Fruit fly (Drosophila melanogaster) whole organism, embryonic: Measurements from ENCODE around the gene CG33489.

Experiments
- Aef1 ChIP-seq: fragments of 200-800 bp; sonication (Bioruptor generic); IDR thresholded peaks from 3 replicates; pipeline ENCODE4 v1.3.6; 2022; ENCODE audit warnings: missing biosample characterization, missing genetic modification characterization
- Asciz ChIP-seq: fragments of 200-800 bp; sonication (Bioruptor generic); optimal IDR thresholded peaks from 2 replicates; lab custom pipeline; 2017; ENCODE audit warnings: missing biosample characterization, mild to moderate bottlenecking, missing genetic modification characterization, missing genetic modification reagents
- CG10274 ChIP-seq: fragments of 200-800 bp; sonication (Bioruptor generic); optimal IDR thresholded peaks from 3 replicates; lab custom pipeline; 2017; ENCODE audit warnings: missing biosample characterization, mild to moderate bottlenecking, missing genetic modification characterization
- CG10462 ChIP-seq: fragments of 200-800 bp; sonication (Bioruptor generic); optimal IDR thresholded peaks from 2 replicates; lab custom pipeline; 2016; ENCODE audit warnings: missing biosample characterization, missing genetic modification characterization
- CG11093 ChIP-seq: fragments of 200-800 bp; sonication (Bioruptor generic); IDR thresholded peaks from 3 replicates; pipeline ENCODE4 v1.3.6; 2022; ENCODE audit warnings: missing biosample characterization, missing genetic modification characterization
- CG11560 ChIP-seq: fragments of 200-800 bp; sonication (Bioruptor generic); IDR thresholded peaks from 3 replicates; pipeline ENCODE4 v1.3.6; 2022; ENCODE audit warnings: missing biosample characterization, missing genetic modification characterization
- CG11723 ChIP-seq: fragments of 200-800 bp; sonication (Bioruptor generic); optimal IDR thresholded peaks from 2 replicates; lab custom pipeline; 2017; ENCODE audit warnings: missing biosample characterization, mild to moderate bottlenecking, missing genetic modification characterization
- CG12769 ChIP-seq: fragments of 200-800 bp; sonication (Bioruptor generic); optimal IDR thresholded peaks from 2 replicates; lab custom pipeline; 2019; ENCODE audit warnings: missing biosample characterization, mild to moderate bottlenecking, missing genetic modification characterization, moderate library complexity
- CG13296 ChIP-seq: fragments of 200-800 bp; sonication (Bioruptor generic); optimal IDR thresholded peaks from 3 replicates; lab custom pipeline; 2018; ENCODE audit warnings: missing biosample characterization, mild to moderate bottlenecking, missing genetic modification characterization
- CG15269 ChIP-seq: fragments of 200-800 bp; sonication (Bioruptor generic); optimal IDR thresholded peaks from 2 replicates; lab custom pipeline; 2018; ENCODE audit warnings: missing biosample characterization, mild to moderate bottlenecking, missing genetic modification characterization, moderate library complexity
- CG18599 ChIP-seq: fragments of 200-800 bp; sonication (Bioruptor generic); optimal IDR thresholded peaks from 3 replicates; lab custom pipeline; 2017; ENCODE audit warnings: missing biosample characterization, missing genetic modification characterization, mild to moderate bottlenecking, moderate library complexity, missing genetic modification reagents
- CG2116 ChIP-seq: fragments of 200-800 bp; sonication (Bioruptor generic); optimal IDR thresholded peaks from 3 replicates; lab custom pipeline; 2018; ENCODE audit warnings: missing biosample characterization, mild to moderate bottlenecking, missing genetic modification characterization
- CG2120 ChIP-seq: fragments of 200-800 bp; sonication (Bioruptor generic); optimal IDR thresholded peaks from 3 replicates; lab custom pipeline; 2016; ENCODE audit warnings: missing biosample characterization, missing genetic modification characterization
- CG2678 ChIP-seq: fragments of 200-800 bp; sonication (Bioruptor generic); optimal IDR thresholded peaks from 3 replicates; lab custom pipeline; 2019; ENCODE audit warnings: missing biosample characterization, mild to moderate bottlenecking, missing genetic modification characterization, moderate library complexity
- CG3281 ChIP-seq: fragments of 200-800 bp; sonication (Bioruptor generic); optimal IDR thresholded peaks from 3 replicates; lab custom pipeline; 2017; ENCODE audit warnings: missing biosample characterization, mild to moderate bottlenecking, missing genetic modification characterization
- CG3995 ChIP-seq: fragments of 200-800 bp; sonication (Bioruptor generic); optimal IDR thresholded peaks from 3 replicates; lab custom pipeline; 2016; ENCODE audit warnings: missing biosample characterization, missing genetic modification characterization
- CG4360 ChIP-seq: fragments of 200-800 bp; sonication (Bioruptor generic); IDR thresholded peaks from 2 replicates; pipeline ENCODE4 v1.3.6; 2022; ENCODE audit warnings: missing biosample characterization, missing genetic modification characterization
- CG7556 ChIP-seq: fragments of 200-800 bp; sonication (Bioruptor generic); optimal IDR thresholded peaks from 2 replicates; lab custom pipeline; 2017; ENCODE audit warnings: missing biosample characterization, mild to moderate bottlenecking, missing genetic modification characterization
- CG9932 ChIP-seq: fragments of 200-800 bp; sonication (Bioruptor generic); IDR thresholded peaks from 2 replicates; pipeline ENCODE4 v1.3.6; 2022; ENCODE audit warnings: missing biosample characterization, missing genetic modification characterization
- CTCF ChIP-seq: fragments of 200-800 bp; sonication (Bioruptor generic); optimal IDR thresholded peaks from 2 replicates; lab custom pipeline; 2017; ENCODE audit warnings: missing biosample characterization, mild to moderate bottlenecking, missing genetic modification characterization, moderate library complexity
- CoRest ChIP-seq: fragments of 200-800 bp; sonication (Bioruptor generic); optimal IDR thresholded peaks from 3 replicates; lab custom pipeline; 2018; ENCODE audit warnings: missing biosample characterization, mild to moderate bottlenecking, missing genetic modification characterization, moderate library complexity
- Eip74EF ChIP-seq, 2 experiments: fragments of 200-800 bp in 1 of 2; fragments of >200 bp in 1 of 2; sonication (Bioruptor generic) in 1 of 2; optimal IDR thresholded peaks; 2 replicates each; lab custom pipeline; 2017 to 2019; ENCODE audit warnings: missing biosample characterization in 2 of 2, missing genetic modification characterization in 2 of 2, mild to moderate bottlenecking in 1 of 2, moderate library complexity in 1 of 2
- Hmr ChIP-seq: fragments of 200-800 bp; sonication (Bioruptor generic); optimal IDR thresholded peaks from 3 replicates; lab custom pipeline; 2017; ENCODE audit warnings: mild to moderate bottlenecking, missing biosample characterization, missing genetic modification reagents, missing genetic modification characterization
- Hr39 ChIP-seq: fragments of >200 bp; optimal IDR thresholded peaks from 2 replicates; lab custom pipeline; 2017
- Hr78 ChIP-seq, 2 experiments: fragments of 200-800 bp in 1 of 2; fragments of >200 bp in 1 of 2; sonication (Bioruptor generic) in 1 of 2; optimal IDR thresholded peaks; 2 replicates each; lab custom pipeline; 2017 to 2019; ENCODE audit warnings: missing biosample characterization in 2 of 2, missing genetic modification characterization in 2 of 2, mild to moderate bottlenecking in 1 of 2, moderate library complexity in 1 of 2
- MBD-R2 ChIP-seq: fragments of 200-800 bp; sonication (Bioruptor generic); IDR thresholded peaks from 2 replicates; pipeline ENCODE4 v1.3.6; 2022; ENCODE audit warnings: missing biosample characterization, missing genetic modification characterization
- Meics ChIP-seq: fragments of 200-800 bp; sonication (Bioruptor generic); optimal IDR thresholded peaks from 2 replicates; lab custom pipeline; 2017; ENCODE audit warnings: missing biosample characterization, mild to moderate bottlenecking, missing genetic modification characterization
- Mrtf ChIP-seq: fragments of 200-800 bp; sonication (Bioruptor generic); IDR thresholded peaks from 3 replicates; pipeline ENCODE4 v1.3.6; 2022; ENCODE audit warnings: missing biosample characterization, missing genetic modification characterization
- NFAT ChIP-seq: fragments of 200-800 bp; sonication (Bioruptor generic); IDR thresholded peaks from 2 replicates; pipeline ENCODE4 v1.3.6; 2022; ENCODE audit warnings: missing biosample characterization, missing genetic modification characterization
- NK7.1 ChIP-seq: fragments of 200-800 bp; sonication (Bioruptor generic); optimal IDR thresholded peaks from 3 replicates; lab custom pipeline; 2016; ENCODE audit warnings: missing biosample characterization, missing genetic modification characterization
- Sry-δ ChIP-seq: fragments of 200-800 bp; sonication (Bioruptor generic); optimal IDR thresholded peaks from 2 replicates; lab custom pipeline; 2016; ENCODE audit warnings: missing biosample characterization, missing genetic modification characterization
- Vsx1 ChIP-seq: fragments of 200-800 bp; sonication (Bioruptor generic); optimal IDR thresholded peaks from 2 replicates; lab custom pipeline; 2017; ENCODE audit warnings: missing biosample characterization, mild to moderate bottlenecking, missing genetic modification characterization, missing genetic modification reagents
- bab2 ChIP-seq: fragments of 200-800 bp; sonication (Bioruptor generic); optimal IDR thresholded peaks from 2 replicates; lab custom pipeline; 2016; ENCODE audit warnings: missing biosample characterization, missing genetic modification characterization
- bsh ChIP-seq, 2 experiments: fragments of 200-800 bp; sonication (Bioruptor generic); optimal IDR thresholded peaks; 2 replicates each; lab custom pipeline; 2017 to 2018; ENCODE audit warnings: mild to moderate bottlenecking in 2 of 2, missing biosample characterization in 2 of 2, missing genetic modification characterization in 2 of 2, moderate library complexity in 1 of 2
- chm ChIP-seq: fragments of 200-800 bp; sonication (Bioruptor generic); IDR thresholded peaks from 2 replicates; pipeline ENCODE4 v1.3.6; 2022; ENCODE audit warnings: missing biosample characterization, missing genetic modification characterization
- fd3F ChIP-seq: fragments of 200-800 bp; sonication (Bioruptor generic); optimal IDR thresholded peaks from 2 replicates; lab custom pipeline; 2018; ENCODE audit warnings: missing biosample characterization, mild to moderate bottlenecking, missing genetic modification characterization, moderate library complexity
- grau ChIP-seq: fragments of 200-800 bp; optimal IDR thresholded peaks from 3 replicates; lab custom pipeline; 2019; ENCODE audit warnings: missing biosample characterization, mild to moderate bottlenecking, missing genetic modification characterization, moderate library complexity
- her ChIP-seq: fragments of 200-800 bp; sonication (Bioruptor generic); optimal IDR thresholded peaks from 2 replicates; lab custom pipeline; 2016; ENCODE audit warnings: missing biosample characterization, missing genetic modification characterization
- klu ChIP-seq: fragments of 200-800 bp; sonication (Bioruptor generic); IDR thresholded peaks from 2 replicates; pipeline ENCODE4 v1.3.6; 2022; ENCODE audit warnings: missing biosample characterization, missing genetic modification characterization
- ranshi ChIP-seq: fragments of 200-800 bp; sonication (Bioruptor generic); IDR thresholded peaks from 2 replicates; pipeline ENCODE4 v1.3.6; 2022; ENCODE audit warnings: missing biosample characterization, missing genetic modification characterization
- slbo ChIP-seq: fragments of 200-800 bp; sonication (Bioruptor generic); IDR thresholded peaks from 2 replicates; pipeline ENCODE4 v1.3.6; 2022; ENCODE audit warnings: missing biosample characterization, missing genetic modification characterization
- slou ChIP-seq: fragments of 200-800 bp; sonication (Bioruptor generic); optimal IDR thresholded peaks from 3 replicates; lab custom pipeline; 2016; ENCODE audit warnings: missing biosample characterization, missing genetic modification characterization
- slp2 ChIP-seq: fragments of 200-800 bp; sonication (Bioruptor generic); optimal IDR thresholded peaks from 2 replicates; lab custom pipeline; 2016; ENCODE audit warnings: missing biosample characterization, missing genetic modification characterization
- tin ChIP-seq: fragments of 200-800 bp; sonication (Bioruptor generic); optimal IDR thresholded peaks from 3 replicates; lab custom pipeline; 2016; ENCODE audit warnings: missing biosample characterization, missing genetic modification characterization
- trh ChIP-seq: fragments of 200-800 bp; sonication (Bioruptor generic); optimal IDR thresholded peaks from 2 replicates; lab custom pipeline; 2016; ENCODE audit warnings: missing biosample characterization, missing genetic modification characterization
- unc-4 ChIP-seq: fragments of 200-800 bp; sonication (Bioruptor generic); IDR thresholded peaks from 2 replicates; pipeline ENCODE4 v1.3.6; 2022; ENCODE audit warnings: missing biosample characterization, missing genetic modification characterization; ENCODE audit not compliant: partially characterized antibody
- zen ChIP-seq: fragments of 200-800 bp; sonication (Bioruptor generic); optimal IDR thresholded peaks from 3 replicates; lab custom pipeline; 2018; ENCODE audit warnings: missing biosample characterization, mild to moderate bottlenecking, missing genetic modification characterization, moderate library complexity

Gene CG33489

dm6 chr3L:11579919-11580318 is 3.1 kb upstream of the CG33489 start, which contains the start of gene CG43390 (continued):
- TF ChIP-seq CG4360 = no peak
- TF ChIP-seq slp2 (GFP tag; lab: Kevin White, UChicago) = no peak
- peak; percentile 58 for TF ChIP-seq grau
- TF ChIP-seq her (GFP tag; lab: Kevin White, UChicago) = peak; percentile 16

- TF ChIP-seq CTCF (GFP tag; lab: Kevin White, UChicago) = peak; percentile 74
- no peak for TF ChIP-seq CG9932 (GFP tag; lab: Robert Waterston, UW)
- no peak for TF ChIP-seq tin (GFP tag; lab: Kevin White, UChicago)
- no peak for TF ChIP-seq bsh (GFP tag; optimal IDR thresholded peaks at IDR 0.05; lab: Kevin White, UChicago)
These were observed 2.0 kb upstream of the CG33489 start for dm6 chr3L:11578847-11579246.

DNA sequence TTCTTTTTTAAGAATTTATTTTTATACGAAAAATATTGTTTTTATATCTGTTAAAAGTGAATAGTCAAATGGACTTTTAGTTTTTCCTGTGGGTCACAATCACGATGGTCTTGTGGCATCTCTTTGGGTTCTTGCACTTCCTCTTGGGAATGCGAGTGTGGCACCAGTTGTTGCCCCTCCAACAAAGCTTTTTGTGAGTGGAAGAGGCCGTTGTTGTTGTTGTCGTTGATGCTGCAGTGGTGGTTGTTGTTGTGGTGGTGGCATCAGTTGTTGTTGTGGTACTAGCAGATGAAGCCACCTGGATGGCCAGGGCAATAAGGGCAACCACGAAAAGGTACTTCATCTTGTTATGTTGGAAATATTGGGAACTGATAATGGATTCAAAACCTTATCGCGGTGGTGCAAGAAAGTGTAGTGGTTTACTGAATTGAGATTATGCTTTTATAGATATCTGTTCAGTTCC is 1.4 kb upstream of the CG33489 start, which contains the start of gene CG33270:
Gene CG33270 (minus strand): TSS at position 413 of the 463 bp plus-strand sequence.
- TF ChIP-seq slbo (no peak), CG10274 (GFP tag; lab: Kevin White, UChicago) (no peak), Meics (GFP tag; lab: Kevin White, UChicago) (no peak), Mrtf (GFP tag; lab: Robert Waterston, UW) (peak; percentile 54; the same call in 1 of the 3 replicates), Vsx1 (no peak), CG2116 (GFP tag; lab: Kevin White, UChicago) (no peak), klu (no peak), CG11723 (no peak), zen (tag; lab: Kevin White, UChicago) (no peak), Hr78 (GFP tag; optimal IDR thresholded peaks at IDR 0.05; lab: Kevin White, UChicago) (no peak), Aef1 (GFP tag; lab: Robert Waterston, UW) (no peak), Sry-δ (GFP tag; lab: Kevin White, UChicago) (no peak), CoRest (tag; lab: Kevin White, UChicago) (no peak), CG4360 (peak; percentile 67), NFAT (GFP tag; lab: Robert Waterston, UW) (no peak), Hr39 (lab: Kevin White, UChicago) (no peak), Asciz (GFP tag; lab: Kevin White, UChicago) (no peak)

dm6 chr3L:11577395-11577794 is 551 bp upstream of the CG33489 start, which contains the start of gene CG33271:
Gene CG33271, minus strand, starts transcription at chr3L:11577495.
- TF ChIP-seq NK7.1 (GFP tag; lab: Kevin White, UChicago) = no peak
- no peak for TF ChIP-seq CG3995
- no peak for TF ChIP-seq CG12769
- TF ChIP-seq CG10462 = no peak
- no peak for TF ChIP-seq bab2 (GFP tag; lab: Kevin White, UChicago)
- TF ChIP-seq CG3281 (GFP tag; lab: Kevin White, UChicago) = peak; percentile 31
- peak; percentile 24 for TF ChIP-seq fd3F (GFP tag; lab: Kevin White, UChicago)
- no peak for TF ChIP-seq CG9932 (GFP tag; lab: Robert Waterston, UW)
- peak; percentile 7 for TF ChIP-seq CG15269 (tag; lab: Kevin White, UChicago)
- TF ChIP-seq ranshi (GFP tag; lab: Robert Waterston, UW) = no peak
- TF ChIP-seq CG2120 (GFP tag; lab: Kevin White, UChicago) = peak; percentile 13
- TF ChIP-seq CG11093 (GFP tag; lab: Robert Waterston, UW) = no peak
- no peak for TF ChIP-seq chm (GFP tag; lab: Robert Waterston, UW)
- no peak for TF ChIP-seq slou (GFP tag; lab: Kevin White, UChicago)
- TF ChIP-seq unc-4 (GFP tag; lab: Robert Waterston, UW) = no peak
- TF ChIP-seq CG2678 (tag; lab: Kevin White, UChicago) = no peak
- TF ChIP-seq CG18599 (GFP tag; lab: Kevin White, UChicago) = peak; percentile 31
- TF ChIP-seq CG7556 (GFP tag; lab: Kevin White, UChicago) = no peak
- TF ChIP-seq CG13296 (GFP tag; lab: Kevin White, UChicago) = peak; percentile 2
- no peak for TF ChIP-seq MBD-R2 (GFP tag; lab: Robert Waterston, UW)
- TF ChIP-seq Hmr (GFP tag; lab: Kevin White, UChicago) = peak; percentile 41
- TF ChIP-seq Meics (GFP tag; lab: Kevin White, UChicago) = peak; percentile 31
- TF ChIP-seq Eip74EF (GFP tag; optimal IDR thresholded peaks at IDR 0.05; lab: Kevin White, UChicago) = no peak
- no peak for TF ChIP-seq CG11560 (tag; lab: Robert Waterston, UW)
- TF ChIP-seq trh (GFP tag; lab: Kevin White, UChicago) = no peak
